Worm (Caenorhabditis elegans): ENCODE results near the gene F11C7.7.

F11C7.7 gene

ce11 chrX:17396456-17396855 lies 1.9 kb upstream of the F11C7.7 start, which contains the start of the genes vap-1 and F11C7.2:
TSS of gene vap-1 (minus strand) at chrX:17396556.
TSS of gene F11C7.2 (plus strand) at chrX:17396814.
- TF ChIP-seq lin-11 (tag; optimal IDR thresholded peaks at IDR 0.05) (no peak), unc-62 (GFP tag; optimal IDR thresholded peaks at IDR 0.05) (no peak), unc-39 (tag; optimal IDR thresholded peaks at IDR 0.05) (no peak), lin-39 (tag; optimal IDR thresholded peaks at IDR 0.05) (no peak), ztf-11 (tag; optimal IDR thresholded peaks at IDR 0.05) (no peak), sem-4 (tag; optimal IDR thresholded peaks at IDR 0.05) (no peak), unc-55 (GFP tag; optimal IDR thresholded peaks at IDR 0.05) (no peak), ZK546.5 (tag; optimal IDR thresholded peaks at IDR 0.05) (no peak), blmp-1 (tag; optimal IDR thresholded peaks at IDR 0.05; ENCODE audit: insufficient read depth) (no peak), F13H6.1 (tag; optimal IDR thresholded peaks at IDR 0.05) (no peak), snpc-4 (tag; optimal IDR thresholded peaks at IDR 0.05) (no peak), dmd-4 (tag; optimal IDR thresholded peaks at IDR 0.05) (no peak), nhr-10 (tag; optimal IDR thresholded peaks at IDR 0.05) (no peak), alr-1 (tag; optimal IDR thresholded peaks at IDR 0.05) (no peak), Y55F3AM.14 (GFP tag; optimal IDR thresholded peaks at IDR 0.05) (no peak), sma-3 (GFP tag; optimal IDR thresholded peaks at IDR 0.05) (no peak), lin-13 (GFP tag; optimal IDR thresholded peaks at IDR 0.05) (no peak)

- TF ChIP-seq ztf-11 (tag; optimal IDR thresholded peaks at IDR 0.05) (no peak), ceh-16 (tag; optimal IDR thresholded peaks at IDR 0.05) (no peak), unc-62 (GFP tag; optimal IDR thresholded peaks at IDR 0.05) (no peak), C34F6.9 (tag; optimal IDR thresholded peaks at IDR 0.05) (no peak), elt-3 (tag; optimal IDR thresholded peaks at IDR 0.05) (no peak), skn-1 (tag; optimal IDR thresholded peaks at IDR 0.05) (no peak)
Observed at ce11 chrX:17400425-17400824, 2.0 kb downstream of the F11C7.7 start.

ce11 chrX:17401264-17401663 lies 2.9 kb downstream of the F11C7.7 start, which contains the start of gene F11C7.6:
TSS of gene F11C7.6 (plus strand) at chrX:17401564.
- no peak for TF ChIP-seq lin-39 (tag; optimal IDR thresholded peaks at IDR 0.05)
- TF ChIP-seq nhr-237 (tag; optimal IDR thresholded peaks at IDR 0.05) = no peak
- TF ChIP-seq ztf-1 (GFP tag; conservative IDR thresholded peaks at IDR 0.05) = no peak
- no peak for TF ChIP-seq ceh-82 (tag; optimal IDR thresholded peaks at IDR 0.05)

ce11 chrX:17403058-17403457 lies 4.7 kb downstream of the F11C7.7 start:
- TF ChIP-seq ztf-1 (GFP tag; conservative IDR thresholded peaks at IDR 0.05) (no peak), unc-62 (GFP tag; optimal IDR thresholded peaks at IDR 0.05) (no peak), peb-1 (tag; optimal IDR thresholded peaks at IDR 0.05) (no peak), Y55F3AM.14 (GFP tag; optimal IDR thresholded peaks at IDR 0.05) (no peak)

ce11 chrX:17408855-17409254 lies 10.5 kb downstream of the F11C7.7 start:
- TF ChIP-seq elt-1 (tag; optimal IDR thresholded peaks at IDR 0.05) (no peak), R02D3.7 (tag; optimal IDR thresholded peaks at IDR 0.05) (peak; percentile 63)

- TF ChIP-seq nhr-10 (tag; optimal IDR thresholded peaks at IDR 0.05) = no peak
Observed at ce11 chrX:17412642-17413041, 14.2 kb downstream of the F11C7.7 start.

ce11 chrX:17413868-17414267 lies 15.5 kb downstream of the F11C7.7 start, which contains the start of gene crb-1:
TSS of gene crb-1 (minus strand) at chrX:17414014.
- no peak for TF ChIP-seq lsy-2 (tag; optimal IDR thresholded peaks at IDR 0.05)
- no peak for TF ChIP-seq ama-1 (optimal IDR thresholded peaks at IDR 0.05)
- TF ChIP-seq elt-3 (tag; optimal IDR thresholded peaks at IDR 0.05) = no peak
- no peak for TF ChIP-seq peb-1 (tag; optimal IDR thresholded peaks at IDR 0.05)

- TF ChIP-seq nhr-21 (tag; optimal IDR thresholded peaks at IDR 0.05) = peak; percentile 56
- no peak for TF ChIP-seq nhr-11 (tag; optimal IDR thresholded peaks at IDR 0.05)
- TF ChIP-seq sma-9 (GFP tag; optimal IDR thresholded peaks at IDR 0.05) = peak; percentile 64
- TF ChIP-seq sma-9 (tag; optimal IDR thresholded peaks at IDR 0.05) = no peak
Observed at ce11 chrX:17417505-17418004, 19.2 kb downstream of the F11C7.7 start.

Data from whole organism, L2 larva.